Fruit fly (Drosophila melanogaster) whole organism, prepupa: ENCODE data around the gene CG4686.

Experiments
- CG10631 ChIP-seq: fragments of 200-800 bp; sonication (Bioruptor generic); optimal IDR thresholded peaks from 2 replicates; lab custom pipeline; 2016; ENCODE audit warnings: missing biosample characterization, missing genetic modification characterization
- CG10669 ChIP-seq: fragments of 200-800 bp; sonication (Bioruptor generic); optimal IDR thresholded peaks from 3 replicates; lab custom pipeline; 2018; ENCODE audit warnings: missing biosample characterization, mild to moderate bottlenecking, missing genetic modification characterization, moderate library complexity
- CG11294 ChIP-seq: fragments of 200-800 bp; sonication (Bioruptor generic); IDR thresholded peaks from 2 replicates; pipeline ENCODE4 v1.3.6; 2022; ENCODE audit warnings: missing biosample characterization, missing genetic modification characterization
- CG11762 ChIP-seq: fragments of 200-800 bp; sonication (Bioruptor generic); optimal IDR thresholded peaks from 3 replicates; lab custom pipeline; 2016; ENCODE audit warnings: missing biosample characterization, missing genetic modification characterization; ENCODE audit not compliant: insufficient read depth
- CG11902 ChIP-seq: fragments of 200-800 bp; sonication (Bioruptor generic); optimal IDR thresholded peaks from 3 replicates; lab custom pipeline; 2016; ENCODE audit warnings: missing biosample characterization, missing genetic modification characterization
- CG15336 ChIP-seq: fragments of 200-800 bp; sonication (Bioruptor generic); IDR thresholded peaks from 2 replicates; pipeline ENCODE4 v1.3.6; 2022; ENCODE audit warnings: missing biosample characterization, missing genetic modification characterization
- CG1621 ChIP-seq: fragments of 200-800 bp; sonication (Bioruptor generic); optimal IDR thresholded peaks from 3 replicates; lab custom pipeline; 2018; ENCODE audit warnings: missing biosample characterization, mild to moderate bottlenecking, missing genetic modification characterization
- CG16779 ChIP-seq: fragments of 200-800 bp; sonication (Bioruptor generic); optimal IDR thresholded peaks from 3 replicates; lab custom pipeline; 2017; ENCODE audit warnings: missing biosample characterization, mild to moderate bottlenecking, missing genetic modification characterization
- CG3032 ChIP-seq: fragments of 200-800 bp; optimal IDR thresholded peaks from 2 replicates; lab custom pipeline; 2019; ENCODE audit warnings: missing biosample characterization, mild to moderate bottlenecking, missing genetic modification characterization, moderate library complexity
- CG31627 ChIP-seq: fragments of 200-800 bp; sonication (Bioruptor generic); optimal IDR thresholded peaks from 3 replicates; lab custom pipeline; 2016; ENCODE audit warnings: missing biosample characterization, missing genetic modification characterization
- CG3919 ChIP-seq: fragments of 200-800 bp; sonication (Bioruptor generic); optimal IDR thresholded peaks from 3 replicates; lab custom pipeline; 2016; ENCODE audit warnings: missing biosample characterization, missing genetic modification characterization
- CG6163 ChIP-seq: fragments of 200-800 bp; sonication (Bioruptor generic); IDR thresholded peaks from 3 replicates; pipeline ENCODE4 v1.3.6; 2022; ENCODE audit warnings: missing biosample characterization, missing genetic modification characterization
- CG6276 ChIP-seq: fragments of 200-800 bp; sonication (Bioruptor generic); optimal IDR thresholded peaks from 2 replicates; lab custom pipeline; 2017; ENCODE audit warnings: missing biosample characterization, mild to moderate bottlenecking, missing genetic modification characterization
- CG6854 ChIP-seq: fragments of 200-800 bp; sonication (Bioruptor generic); optimal IDR thresholded peaks from 2 replicates; lab custom pipeline; 2017; ENCODE audit warnings: missing biosample characterization, mild to moderate bottlenecking, missing genetic modification characterization
- CG7368 ChIP-seq: fragments of 200-800 bp; sonication (Bioruptor generic); optimal IDR thresholded peaks from 3 replicates; lab custom pipeline; 2016; ENCODE audit warnings: missing biosample characterization, missing genetic modification characterization
- CG8119 ChIP-seq: fragments of 200-800 bp; sonication (Bioruptor generic); IDR thresholded peaks from 3 replicates; pipeline ENCODE4 v1.3.6; 2022; ENCODE audit warnings: missing biosample characterization, missing genetic modification characterization
- CG8632 ChIP-seq: fragments of 200-800 bp; sonication (Bioruptor generic); optimal IDR thresholded peaks from 3 replicates; lab custom pipeline; 2016; ENCODE audit warnings: missing biosample characterization, missing genetic modification characterization
- CG9139 ChIP-seq: fragments of 200-800 bp; sonication (Bioruptor generic); optimal IDR thresholded peaks from 3 replicates; lab custom pipeline; 2017; ENCODE audit warnings: missing biosample characterization, mild to moderate bottlenecking, missing genetic modification characterization
- Eip75B ChIP-seq: fragments of 200-800 bp; sonication (Bioruptor generic); optimal IDR thresholded peaks from 3 replicates; lab custom pipeline; 2016; ENCODE audit warnings: missing biosample characterization, missing genetic modification characterization
- Eip78C ChIP-seq: fragments of 200-800 bp; sonication (Bioruptor generic); peaks from one replicate; lab custom pipeline; 2016; ENCODE audit warnings: missing biosample characterization, missing genetic modification characterization
- Ets21C ChIP-seq: fragments of 200-800 bp; sonication (Bioruptor generic); optimal IDR thresholded peaks from 3 replicates; lab custom pipeline; 2016; ENCODE audit warnings: missing biosample characterization, missing genetic modification characterization
- Ets96B ChIP-seq: fragments of 200-800 bp; optimal IDR thresholded peaks from 2 replicates; lab custom pipeline; 2019; ENCODE audit warnings: missing biosample characterization, mild to moderate bottlenecking, missing genetic modification characterization, moderate library complexity
- Hr38 ChIP-seq: sonication (Bioruptor generic); optimal IDR thresholded peaks from 2 replicates; lab custom pipeline; 2016; ENCODE audit warnings: missing biosample characterization, missing genetic modification characterization
- Hr39 ChIP-seq: fragments of 200-800 bp; sonication (Bioruptor generic); optimal IDR thresholded peaks from 2 replicates; lab custom pipeline; 2016; ENCODE audit warnings: missing biosample characterization, missing genetic modification characterization
- Hr4 ChIP-seq: fragments of 200-800 bp; sonication (Bioruptor generic); optimal IDR thresholded peaks from 3 replicates; lab custom pipeline; 2016; ENCODE audit warnings: missing biosample characterization, missing genetic modification characterization
- Lpt ChIP-seq: fragments of 200-800 bp; sonication (Bioruptor generic); optimal IDR thresholded peaks from 3 replicates; lab custom pipeline; 2016; ENCODE audit warnings: missing biosample characterization, missing genetic modification characterization
- Met ChIP-seq: fragments of 200-800 bp; sonication (Bioruptor generic); optimal IDR thresholded peaks from 3 replicates; lab custom pipeline; 2016; ENCODE audit warnings: missing biosample characterization, missing genetic modification characterization
- Smox ChIP-seq: fragments of 200-800 bp; sonication (Bioruptor generic); optimal IDR thresholded peaks from 3 replicates; lab custom pipeline; 2016; ENCODE audit warnings: missing biosample characterization, missing genetic modification characterization
- Sox102F ChIP-seq: fragments of 200-800 bp; sonication (Bioruptor generic); optimal IDR thresholded peaks from 2 replicates; lab custom pipeline; 2016; ENCODE audit warnings: missing biosample characterization, mild to moderate bottlenecking, missing genetic modification characterization
- Sox14 ChIP-seq: fragments of 200-800 bp; sonication (Bioruptor generic); optimal IDR thresholded peaks from 3 replicates; lab custom pipeline; 2016; ENCODE audit warnings: missing biosample characterization, missing genetic modification characterization
- achi ChIP-seq: fragments of 200-800 bp; sonication (Bioruptor generic); optimal IDR thresholded peaks from 3 replicates; lab custom pipeline; 2016; ENCODE audit warnings: missing biosample characterization, missing genetic modification characterization
- acj6 ChIP-seq: fragments of 200-800 bp; sonication (Bioruptor generic); optimal IDR thresholded peaks from 3 replicates; lab custom pipeline; 2016; ENCODE audit warnings: missing biosample characterization, missing genetic modification characterization
- cyc ChIP-seq: fragments of 200-800 bp; sonication (Bioruptor generic); optimal IDR thresholded peaks from 3 replicates; lab custom pipeline; 2016; ENCODE audit warnings: missing biosample characterization, missing genetic modification characterization
- dsx ChIP-seq: fragments of 200-800 bp; optimal IDR thresholded peaks from 3 replicates; lab custom pipeline; 2019; ENCODE audit warnings: missing biosample characterization, mild to moderate bottlenecking, missing genetic modification characterization, moderate library complexity; ENCODE audit not compliant: poor library complexity, severe bottlenecking
- eg ChIP-seq: fragments of 200-800 bp; sonication (Bioruptor generic); IDR thresholded peaks from 3 replicates; pipeline ENCODE4 v1.3.6; 2022; ENCODE audit warnings: missing biosample characterization, missing genetic modification characterization
- esn ChIP-seq: fragments of 200-800 bp; sonication (Bioruptor generic); optimal IDR thresholded peaks from 2 replicates; lab custom pipeline; 2016; ENCODE audit warnings: missing biosample characterization, mild to moderate bottlenecking, missing genetic modification characterization, moderate library complexity
- fd59A ChIP-seq: fragments of 200-800 bp; sonication (Bioruptor generic); optimal IDR thresholded peaks from 2 replicates; lab custom pipeline; 2017; ENCODE audit warnings: missing biosample characterization, mild to moderate bottlenecking, missing genetic modification characterization, missing genetic modification reagents
- fd85E ChIP-seq: fragments of 200-800 bp; sonication (Bioruptor generic); optimal IDR thresholded peaks from 3 replicates; lab custom pipeline; 2016; ENCODE audit warnings: missing biosample characterization, missing genetic modification characterization
- net ChIP-seq: fragments of 200-800 bp; sonication (Bioruptor generic); optimal IDR thresholded peaks from 3 replicates; lab custom pipeline; 2016; ENCODE audit warnings: missing biosample characterization, missing genetic modification characterization
- pdm3 ChIP-seq: fragments of 200-800 bp; sonication (Bioruptor generic); optimal IDR thresholded peaks from 3 replicates; lab custom pipeline; 2016; ENCODE audit warnings: missing biosample characterization, missing genetic modification characterization
- salr ChIP-seq, 2 experiments: fragments of 200-800 bp; sonication (Bioruptor generic); optimal IDR thresholded peaks; 3 replicates each; lab custom pipeline; 2016 to 2018; ENCODE audit warnings: missing biosample characterization in 2 of 2, missing genetic modification characterization in 2 of 2, mild to moderate bottlenecking in 1 of 2
- spab ChIP-seq: fragments of 200-800 bp; sonication (Bioruptor generic); optimal IDR thresholded peaks from 2 replicates; lab custom pipeline; 2017; ENCODE audit warnings: missing biosample characterization, mild to moderate bottlenecking, missing genetic modification characterization, missing genetic modification reagents
- ss ChIP-seq, 2 experiments: fragments of 200-800 bp; sonication (Bioruptor generic); optimal IDR thresholded peaks; 2 replicates in 1 of 2; 3 replicates in 1 of 2; lab custom pipeline; 2017 to 2018; ENCODE audit warnings: mild to moderate bottlenecking in 2 of 2, missing biosample characterization in 2 of 2, missing genetic modification characterization in 2 of 2, moderate library complexity in 1 of 2
- topi ChIP-seq: fragments of 200-800 bp; sonication (Bioruptor generic); optimal IDR thresholded peaks from 3 replicates; lab custom pipeline; 2016; ENCODE audit warnings: missing biosample characterization, missing genetic modification characterization
- vri ChIP-seq: fragments of 200-800 bp; sonication (Bioruptor generic); optimal IDR thresholded peaks from 3 replicates; lab custom pipeline; 2016; ENCODE audit warnings: missing biosample characterization, mild to moderate bottlenecking, missing genetic modification characterization

CG4686 gene

DNA sequence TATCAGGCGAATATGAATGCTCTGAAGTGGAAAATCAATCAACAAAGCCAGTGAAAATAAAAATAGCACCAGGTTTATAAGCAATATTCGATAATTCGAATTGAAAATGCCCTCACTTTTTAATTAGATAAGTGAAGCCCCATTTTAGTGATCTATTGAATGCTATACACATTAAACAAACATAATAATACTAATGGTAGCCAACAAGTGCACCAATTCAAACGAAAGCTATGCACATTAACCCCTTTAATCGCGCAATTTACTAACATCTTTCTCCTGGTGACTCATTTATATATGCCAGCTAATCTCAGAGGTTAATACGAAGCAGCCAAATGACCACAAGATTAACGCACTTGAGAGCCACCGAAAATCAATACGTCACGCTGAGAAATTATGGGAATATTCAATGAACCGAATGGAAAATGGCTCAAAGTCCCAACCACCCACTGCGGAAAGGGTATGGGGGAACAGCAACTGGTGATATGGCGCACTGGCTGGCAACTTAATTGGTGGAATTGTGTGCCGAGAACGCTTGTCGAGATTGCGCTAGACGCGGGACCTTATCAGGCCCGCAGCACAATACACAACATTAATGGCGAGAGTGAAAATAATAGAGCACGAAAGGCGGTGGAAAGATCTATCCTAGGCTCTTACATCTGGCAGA lies 4.8 kb upstream of the CG4686 start (continued):
- TF ChIP-seq CG6854 (GFP tag; lab: Kevin White, UChicago) = peak; percentile 4
- no peak for TF ChIP-seq CG6163
- no peak for TF ChIP-seq CG10669 (GFP tag; lab: Kevin White, UChicago)
- TF ChIP-seq CG15336 = no peak
- no peak for TF ChIP-seq CG8632 (GFP tag; lab: Kevin White, UChicago)
- no peak for TF ChIP-seq Ets96B (tag; lab: Kevin White, UChicago)
- no peak for TF ChIP-seq achi (GFP tag; lab: Kevin White, UChicago)
- TF ChIP-seq Ets21C (GFP tag; lab: Kevin White, UChicago) = peak; percentile 3
- TF ChIP-seq esn (GFP tag; lab: Kevin White, UChicago) = peak; percentile 44
- TF ChIP-seq Smox (GFP tag; lab: Kevin White, UChicago) = no peak
- peak; percentile 35 for TF ChIP-seq CG16779 (tag; lab: Kevin White, UChicago)
- no peak for TF ChIP-seq dsx
- no peak for TF ChIP-seq CG11762 (GFP tag; lab: Kevin White, UChicago)
- peak; percentile 41 for TF ChIP-seq vri (GFP tag; lab: Kevin White, UChicago)
- no peak for TF ChIP-seq Sox14 (GFP tag; lab: Kevin White, UChicago)
- no peak for TF ChIP-seq pdm3 (GFP tag; lab: Kevin White, UChicago)

- TF ChIP-seq cyc = peak; percentile 87
- TF ChIP-seq CG6276 = peak; percentile 31
- TF ChIP-seq vri (GFP tag; lab: Kevin White, UChicago) = peak; percentile 49
- peak; percentile 76 for TF ChIP-seq Eip75B (GFP tag; lab: Kevin White, UChicago)
- TF ChIP-seq CG10669 (GFP tag; lab: Kevin White, UChicago) = peak; percentile 60
- TF ChIP-seq Hr4 (GFP tag; lab: Kevin White, UChicago) = peak; percentile 79
- peak; percentile 56 for TF ChIP-seq fd59A
- TF ChIP-seq CG9139 = no peak
- TF ChIP-seq eg (GFP tag; lab: Robert Waterston, UW) = peak; percentile 88
- peak; percentile 59 for TF ChIP-seq CG3919 (GFP tag; lab: Kevin White, UChicago)
- TF ChIP-seq ss (GFP tag; optimal IDR thresholded peaks at IDR 0.05; lab: Kevin White, UChicago) = peak in 1 of 2 experiments; percentile 63
- TF ChIP-seq CG16779 (tag; lab: Kevin White, UChicago) = peak; percentile 48
- TF ChIP-seq Ets21C (GFP tag; lab: Kevin White, UChicago) = peak; percentile 75
- TF ChIP-seq topi (GFP tag; lab: Kevin White, UChicago) = peak; percentile 63
- TF ChIP-seq Lpt (GFP tag; lab: Kevin White, UChicago) = no peak
- TF ChIP-seq CG31627 (GFP tag; lab: Kevin White, UChicago) = peak; percentile 91
- peak; percentile 31 for TF ChIP-seq CG8632 (GFP tag; lab: Kevin White, UChicago)
- no peak for TF ChIP-seq CG11762 (GFP tag; lab: Kevin White, UChicago)
- TF ChIP-seq CG15336 = peak; percentile 33; the same call in 1 of the 2 replicates
- TF ChIP-seq CG3032 = peak; percentile 78
- peak; percentile 74 for TF ChIP-seq Eip78C (GFP tag; lab: Kevin White, UChicago)
- peak; percentile 77 for TF ChIP-seq CG11902 (GFP tag; lab: Kevin White, UChicago)
- TF ChIP-seq Hr38 = no peak
- peak; percentile 77 for TF ChIP-seq acj6 (GFP tag; lab: Kevin White, UChicago)
- TF ChIP-seq CG6163 = peak; percentile 64
- peak; percentile 87 for TF ChIP-seq CG1621 (tag; lab: Kevin White, UChicago)
- TF ChIP-seq spab (GFP tag; lab: Kevin White, UChicago) = peak; percentile 37
- TF ChIP-seq fd85E (GFP tag; lab: Kevin White, UChicago) = no peak
- TF ChIP-seq esn (GFP tag; lab: Kevin White, UChicago) = peak; percentile 79
- TF ChIP-seq Hr39 = peak; percentile 90
- TF ChIP-seq Smox (GFP tag; lab: Kevin White, UChicago) = peak; percentile 68
- TF ChIP-seq CG8119 (GFP tag; lab: Robert Waterston, UW) = no peak; the same call in 2 of the 3 replicates
- peak; percentile 55 for TF ChIP-seq achi (GFP tag; lab: Kevin White, UChicago)
- TF ChIP-seq CG7368 (GFP tag; lab: Kevin White, UChicago) = peak; percentile 50
- peak; percentile 9 for TF ChIP-seq net (GFP tag; lab: Kevin White, UChicago)
- TF ChIP-seq pdm3 (GFP tag; lab: Kevin White, UChicago) = peak; percentile 78
- TF ChIP-seq Met (GFP tag; lab: Kevin White, UChicago) = peak; percentile 72
- TF ChIP-seq salr (GFP tag; optimal IDR thresholded peaks at IDR 0.05; lab: Kevin White, UChicago) = peak; percentile 23 to 29
- TF ChIP-seq CG10631 (GFP tag; lab: Kevin White, UChicago) = peak; percentile 80
- TF ChIP-seq CG11294 (GFP tag; lab: Robert Waterston, UW) = peak; percentile 45; the same call in 1 of the 2 replicates
- peak; percentile 19 for TF ChIP-seq Sox102F (GFP tag; lab: Kevin White, UChicago)
Measured at dm6 chr3R:19860996-19861719, 3.1 kb upstream of the CG4686 start, which contains the start of the genes Ire1 and Mrm2. Gene Ire1 (minus strand): TSS chr3R:19861291. Gene Mrm2 (plus strand): TSS chr3R:19861610.
